Worm (Caenorhabditis elegans): ENCODE data around the gene mihp-2.

The mihp-2 gene

DNA sequence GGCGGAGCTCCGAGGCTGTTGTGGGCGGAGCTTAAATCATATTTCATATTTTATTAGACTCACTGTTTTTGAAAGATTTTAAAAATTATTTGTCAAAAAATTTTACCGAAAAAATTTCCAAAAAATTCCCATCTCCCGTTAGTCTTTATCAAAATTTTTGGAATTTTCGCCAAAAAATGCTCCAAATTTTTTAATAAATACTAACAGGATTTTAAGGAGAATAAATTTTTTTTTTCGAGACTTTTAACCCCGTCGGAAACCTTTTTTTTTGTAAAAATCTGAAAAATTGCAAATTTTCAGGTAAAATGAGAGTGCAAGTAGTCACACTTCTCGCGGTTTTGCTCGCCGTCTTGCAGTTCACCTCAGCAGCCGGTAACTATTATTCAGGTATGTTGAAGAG is at the start of gene mihp-2:
TSS of gene mihp-2 (plus strand) at position 301 of the 400 bp plus-strand sequence.
- no peak for TF ChIP-seq unc-62 (GFP tag; optimal IDR thresholded peaks at IDR 0.05)

DNA sequence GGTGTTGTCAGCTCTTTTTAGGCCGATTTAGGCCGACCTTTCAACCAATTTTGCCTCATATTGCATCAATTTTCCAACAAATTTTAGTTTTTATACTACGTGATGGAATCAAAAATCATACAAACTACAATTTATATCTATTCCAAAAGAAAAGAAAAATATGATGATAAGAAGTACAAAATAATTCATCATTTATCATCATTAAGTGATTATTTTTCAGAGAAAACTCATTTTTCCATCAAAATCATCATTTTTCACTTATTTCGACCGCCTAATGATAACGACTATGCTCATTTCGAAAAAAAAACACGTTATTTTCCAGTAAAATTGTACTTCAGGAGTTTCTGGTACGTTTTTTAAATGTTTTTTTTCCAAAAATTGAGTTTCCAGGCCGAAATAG is 48.8 kb upstream of the mihp-2 start:
- no peak for TF ChIP-seq unc-62 (GFP tag; optimal IDR thresholded peaks at IDR 0.05)

DNA sequence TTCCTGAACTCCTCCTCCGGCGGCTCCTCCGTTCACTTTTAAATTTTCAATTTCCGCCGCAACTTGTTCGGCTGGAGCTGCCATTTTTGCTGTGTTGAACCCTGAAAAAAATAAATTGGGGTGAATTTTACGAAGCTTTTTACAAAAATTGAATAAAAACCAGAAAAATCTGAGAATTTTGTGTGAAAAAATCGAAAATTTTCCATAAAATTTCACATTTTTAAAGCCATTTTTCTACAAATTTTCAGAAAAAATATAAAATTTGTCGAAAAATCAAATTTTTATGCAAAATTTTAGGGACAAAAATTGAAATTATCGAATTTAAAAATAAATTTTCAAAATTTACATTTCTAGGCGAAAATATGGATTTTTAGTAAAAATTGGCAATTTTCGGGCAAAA is 44.5 kb upstream of the mihp-2 start, which contains the start of gene wars-1:
TSS of gene wars-1 (minus strand) at position 101 of the 400 bp plus-strand sequence.
- TF ChIP-seq unc-62 (GFP tag; optimal IDR thresholded peaks at IDR 0.05): no peak

DNA sequence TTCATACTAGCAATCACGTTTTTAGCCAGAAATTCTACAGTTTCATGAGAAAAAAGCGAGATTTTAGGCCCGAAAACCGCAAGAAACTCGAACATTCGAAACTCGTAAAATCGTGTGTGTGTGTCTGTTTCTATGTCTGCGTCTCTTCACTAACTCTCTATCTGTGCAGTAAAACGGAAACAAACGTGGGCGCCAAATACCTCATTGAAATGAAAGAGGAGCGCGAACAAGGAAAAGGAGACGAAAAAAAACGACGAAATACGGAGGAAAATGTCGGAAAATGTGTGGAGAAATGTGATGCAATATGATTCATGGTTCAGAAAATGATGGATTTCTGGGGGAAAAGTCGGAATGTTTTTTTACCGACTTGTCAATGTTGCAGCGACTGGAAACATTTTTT is 35.1 kb upstream of the mihp-2 start:
- TF ChIP-seq unc-62 (GFP tag; optimal IDR thresholded peaks at IDR 0.05): no peak

DNA sequence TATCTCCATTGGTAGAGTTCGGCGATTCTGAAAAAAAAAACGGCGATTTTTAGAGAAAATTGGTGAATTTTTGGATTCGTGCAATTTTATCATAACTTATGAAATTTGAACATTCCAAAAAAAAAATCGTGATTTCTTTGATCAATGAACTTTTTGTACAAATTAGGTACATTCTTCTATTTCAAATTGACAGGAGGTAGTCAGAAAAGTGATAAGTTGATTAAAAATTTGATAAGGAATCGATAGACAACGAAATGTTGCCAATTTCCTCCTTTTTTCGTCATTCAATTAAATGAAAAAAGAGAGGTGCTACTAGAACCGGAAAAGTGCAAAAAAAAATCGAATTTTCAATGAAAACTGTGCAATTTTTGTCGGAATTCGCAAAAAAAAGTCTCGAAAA is 32.6 kb upstream of the mihp-2 start:
- no peak for TF ChIP-seq unc-62 (GFP tag; optimal IDR thresholded peaks at IDR 0.05)

DNA sequence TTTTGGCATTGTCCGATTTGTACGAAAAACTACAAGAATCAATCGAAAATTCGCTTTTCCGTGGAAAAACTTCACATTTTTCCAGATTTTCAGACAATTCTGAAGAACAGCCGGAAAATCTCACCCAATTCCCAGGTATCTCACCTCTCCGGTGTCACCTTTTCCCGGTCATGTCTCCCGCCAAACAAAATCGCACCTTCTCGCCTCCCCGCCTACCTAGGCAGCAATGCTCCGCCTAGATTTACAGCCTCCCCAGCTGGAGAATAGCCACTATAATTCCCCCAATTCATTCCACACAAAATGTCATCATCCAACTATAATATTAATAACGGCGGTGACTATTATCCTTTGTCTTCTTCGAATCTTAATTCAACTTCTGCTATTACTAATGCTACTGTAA is 29.7 kb upstream of the mihp-2 start, which contains the start of gene ceh-51:
TSS of gene ceh-51 (plus strand) at position 301 of the 400 bp plus-strand sequence.
- no peak for TF ChIP-seq unc-62 (GFP tag; optimal IDR thresholded peaks at IDR 0.05)

DNA sequence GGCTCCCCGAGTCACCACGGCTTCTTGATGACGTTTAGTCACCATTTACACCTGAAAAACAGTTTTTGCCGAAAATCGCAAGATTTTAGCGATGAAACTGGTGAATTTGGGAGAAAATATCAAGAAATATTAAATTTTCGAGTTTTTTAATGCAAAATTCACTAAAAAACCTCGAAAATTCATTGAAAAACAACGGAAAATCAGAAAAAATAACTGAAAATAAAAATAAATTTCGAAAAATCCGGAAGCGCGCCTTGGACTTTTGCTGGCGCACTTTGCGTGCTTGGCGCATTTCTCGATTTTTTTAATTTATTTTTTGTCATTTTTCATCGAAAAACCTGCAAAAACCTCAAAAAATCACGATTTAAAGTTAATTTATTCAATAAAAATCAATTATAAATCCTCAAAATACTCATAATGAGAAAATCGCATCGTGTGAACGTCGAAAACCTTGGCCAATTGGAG is 8.6 kb upstream of the mihp-2 start, which contains the start of gene emb-4:
TSS of gene emb-4 (minus strand) at position 51 of the 465 bp plus-strand sequence.
- no peak for TF ChIP-seq unc-62 (GFP tag; optimal IDR thresholded peaks at IDR 0.05)

DNA sequence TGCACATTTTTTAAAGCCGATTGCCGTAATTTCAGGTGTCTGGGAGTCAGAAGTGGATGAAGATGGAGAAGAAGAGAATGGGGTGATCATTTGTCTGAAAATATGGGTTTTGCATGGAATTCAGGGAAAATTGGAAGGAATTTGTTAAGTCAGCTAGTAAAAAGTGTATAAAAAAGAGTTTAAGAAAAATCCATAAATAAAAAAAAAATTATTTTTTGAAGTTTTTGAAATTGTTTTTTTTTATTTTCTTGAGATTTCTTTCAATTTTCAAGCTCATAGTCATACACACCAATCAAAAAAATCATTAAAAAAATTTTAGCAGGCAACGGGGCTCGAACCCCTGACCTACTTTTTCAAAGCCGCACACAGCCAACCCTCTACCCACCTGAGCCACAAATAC is 3.1 kb upstream of the mihp-2 start, which contains the start of gene nhr-243:
TSS of gene nhr-243 (minus strand) at position 101 of the 400 bp plus-strand sequence.
- no peak for TF ChIP-seq unc-62 (GFP tag; optimal IDR thresholded peaks at IDR 0.05)

DNA sequence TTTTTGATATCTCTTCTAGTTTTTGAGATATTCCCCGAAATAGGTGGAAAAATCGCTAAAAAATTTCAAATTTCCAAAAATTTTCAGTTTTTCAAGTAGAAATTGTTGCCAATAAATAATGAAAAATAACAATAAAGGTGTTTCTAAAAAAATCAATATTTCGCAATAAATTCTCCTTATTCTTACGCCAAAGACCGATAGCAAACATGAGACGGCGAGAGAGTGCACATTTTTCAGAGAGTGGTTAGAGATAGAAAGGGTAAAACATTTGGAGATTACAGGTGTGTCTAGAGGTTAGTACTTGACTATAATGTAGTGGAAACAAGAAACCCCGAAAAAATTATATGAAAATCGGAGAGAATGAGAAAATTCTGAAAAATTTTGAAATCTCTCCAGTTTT is 2.0 kb upstream of the mihp-2 start:
- TF ChIP-seq unc-62 (GFP tag; optimal IDR thresholded peaks at IDR 0.05): no peak

DNA sequence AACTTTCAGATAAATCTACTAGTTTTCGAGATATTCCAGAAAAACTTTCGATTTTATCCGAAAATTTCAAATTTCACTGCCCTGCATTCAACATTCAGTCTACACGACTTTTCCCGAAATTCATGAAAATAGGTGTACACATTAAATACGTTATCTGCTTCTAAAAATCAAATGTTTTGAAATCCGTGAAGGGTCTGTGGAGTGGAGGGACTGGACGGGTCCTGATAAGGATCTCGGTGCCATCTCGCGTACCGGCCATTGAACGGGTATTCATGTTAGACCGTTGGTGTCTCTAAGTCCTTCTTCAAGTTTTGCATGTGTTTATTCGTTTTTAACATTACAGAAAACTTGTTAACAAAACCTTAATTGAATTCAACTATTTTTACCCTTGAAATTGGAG is 3.9 kb downstream of the mihp-2 start:
- TF ChIP-seq unc-62 (GFP tag; optimal IDR thresholded peaks at IDR 0.05): no peak

DNA sequence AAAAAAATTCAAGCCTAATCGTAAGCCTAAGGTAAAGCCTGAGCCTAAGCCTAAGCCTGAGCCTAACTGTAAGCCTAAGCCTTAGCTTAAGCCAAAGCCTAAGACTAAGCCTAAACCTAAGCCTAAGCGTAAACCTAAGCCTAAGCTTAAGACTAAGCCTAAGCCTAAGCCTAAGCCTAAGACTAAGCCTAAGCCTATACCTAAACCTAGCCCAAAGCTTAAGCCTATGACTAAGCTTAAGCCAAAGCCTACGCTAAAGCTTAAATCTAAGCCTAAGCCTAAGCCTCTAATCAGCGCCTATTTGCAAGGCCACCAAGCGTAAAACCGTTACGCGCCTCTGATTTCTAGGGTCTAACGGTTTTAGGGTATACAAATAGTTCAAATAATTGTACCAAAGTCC is 6.1 kb downstream of the mihp-2 start:
- TF ChIP-seq unc-62 (GFP tag; optimal IDR thresholded peaks at IDR 0.05): no peak

DNA sequence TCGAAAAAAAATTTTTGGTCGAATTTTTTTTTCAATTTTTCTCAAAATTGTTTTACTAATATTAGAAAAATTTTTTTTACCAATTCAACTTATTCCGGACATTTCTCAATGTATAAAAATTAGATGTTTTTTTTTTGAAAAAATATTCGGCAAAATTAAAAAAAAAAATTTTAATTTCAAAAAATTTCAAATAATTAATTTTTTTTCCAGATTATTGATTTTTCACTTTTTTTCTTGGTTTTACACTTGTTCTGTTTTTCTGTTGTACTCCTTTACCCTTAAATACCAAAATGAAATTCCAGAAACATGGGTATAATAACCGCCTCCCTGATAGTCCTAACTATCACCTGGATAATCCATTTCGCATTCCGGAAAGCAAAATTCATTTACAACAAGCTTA is 8.2 kb downstream of the mihp-2 start, which contains the start of gene cyp-42A1:
TSS of gene cyp-42A1 (plus strand) at position 301 of the 400 bp plus-strand sequence.
- TF ChIP-seq unc-62 (GFP tag; optimal IDR thresholded peaks at IDR 0.05): no peak

DNA sequence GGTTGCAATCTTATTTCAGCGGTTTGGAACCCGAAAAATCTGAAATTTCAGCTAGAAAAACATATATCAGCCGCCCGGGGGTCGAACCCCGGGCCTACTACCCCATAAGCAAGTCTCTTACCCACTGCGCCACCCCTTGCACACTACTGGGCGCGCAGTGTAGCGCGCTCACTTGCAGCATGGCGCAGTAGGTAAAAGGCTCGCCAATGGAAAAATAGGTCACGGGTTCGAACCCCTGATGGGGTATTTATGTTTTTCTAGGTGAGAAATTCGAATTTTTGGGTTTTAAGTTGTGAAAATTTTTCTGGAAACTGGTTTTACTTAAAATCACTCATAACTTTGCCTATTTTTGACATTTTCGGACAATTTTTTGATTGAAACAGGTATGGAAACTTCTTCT is 9.0 kb downstream of the mihp-2 start:
- TF ChIP-seq unc-62 (GFP tag; optimal IDR thresholded peaks at IDR 0.05): no peak

DNA sequence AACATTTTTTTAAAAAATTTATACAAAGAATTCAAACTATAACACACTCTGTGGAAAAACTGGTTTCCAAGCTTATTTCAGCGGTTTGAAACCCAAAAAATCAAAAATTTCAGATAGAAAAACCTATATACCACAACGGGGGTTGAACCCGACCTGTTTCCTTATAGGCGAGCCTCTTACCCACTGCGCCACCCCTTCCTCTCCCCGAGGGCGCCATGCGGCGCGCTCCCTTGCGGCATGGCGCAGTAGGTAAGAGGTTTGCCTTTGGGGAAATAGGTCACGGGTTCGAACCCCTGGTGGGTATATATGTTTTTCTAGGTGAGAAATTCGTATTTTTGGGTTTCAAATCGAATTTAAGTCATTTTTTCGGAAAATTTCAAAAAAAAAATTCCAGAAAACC is 9.5 kb downstream of the mihp-2 start:
- TF ChIP-seq unc-62 (GFP tag; optimal IDR thresholded peaks at IDR 0.05): no peak

DNA sequence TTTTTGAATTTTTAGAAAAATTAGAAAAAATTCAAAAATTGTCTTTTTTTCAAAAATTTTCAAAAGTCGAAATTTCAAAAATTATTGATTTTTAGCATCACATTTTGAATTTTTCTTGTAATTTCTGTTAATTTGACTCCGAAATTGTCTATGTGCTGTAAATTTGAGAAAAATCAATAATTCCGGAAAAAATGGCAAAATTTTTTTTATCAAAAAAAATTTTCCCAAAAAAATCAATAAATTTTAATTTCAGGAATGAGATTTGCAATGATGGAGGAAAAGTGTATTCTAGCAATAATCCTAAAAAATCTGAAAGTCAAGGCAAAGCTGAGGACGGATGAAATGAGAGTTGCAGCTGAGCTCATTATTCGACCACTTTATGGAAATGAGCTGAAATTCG is 13.8 kb downstream of the mihp-2 start:
- TF ChIP-seq unc-62 (GFP tag; optimal IDR thresholded peaks at IDR 0.05): no peak

DNA sequence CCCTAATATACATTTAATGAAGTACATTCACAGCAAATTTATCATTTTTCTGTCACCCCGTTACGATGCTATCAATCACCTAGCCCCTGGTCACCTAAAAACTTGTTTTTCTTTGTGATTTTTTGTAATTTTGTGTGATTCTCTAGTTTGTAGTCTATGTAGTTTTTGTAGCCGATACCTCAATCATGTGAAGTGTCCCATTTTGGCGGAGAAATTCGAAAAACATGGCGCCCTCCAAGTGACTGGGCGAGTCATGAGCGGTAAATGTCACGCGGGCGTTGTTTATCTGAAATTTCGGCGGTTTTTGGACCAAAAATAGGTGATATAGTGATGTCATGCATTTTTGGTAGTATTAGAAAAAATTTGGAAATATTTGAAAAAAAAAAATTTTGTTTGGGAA is 27.2 kb downstream of the mihp-2 start:
- TF ChIP-seq unc-62 (GFP tag; optimal IDR thresholded peaks at IDR 0.05): no peak

DNA sequence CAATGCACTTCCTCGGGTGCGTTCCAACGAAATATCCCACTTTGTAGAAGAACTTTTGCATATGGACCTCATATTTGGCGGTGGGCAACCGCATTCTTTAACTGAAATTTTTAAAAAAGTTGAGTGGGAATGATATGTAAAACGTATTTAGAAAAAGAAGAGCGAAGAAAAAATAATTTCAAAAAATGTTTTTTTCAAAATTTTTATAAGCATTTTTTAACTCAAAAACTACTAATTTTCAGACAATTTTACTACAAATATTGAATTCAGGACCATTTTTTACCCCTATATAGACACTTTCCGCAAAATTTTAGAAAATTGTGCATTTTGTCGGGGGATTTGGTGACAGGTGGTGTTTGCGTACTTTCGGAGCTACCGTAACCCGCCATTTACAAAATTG is 27.7 kb downstream of the mihp-2 start, which contains the start of gene ptr-22:
TSS of gene ptr-22 (minus strand) at position 101 of the 400 bp plus-strand sequence.
- TF ChIP-seq unc-62 (GFP tag; optimal IDR thresholded peaks at IDR 0.05): no peak

DNA sequence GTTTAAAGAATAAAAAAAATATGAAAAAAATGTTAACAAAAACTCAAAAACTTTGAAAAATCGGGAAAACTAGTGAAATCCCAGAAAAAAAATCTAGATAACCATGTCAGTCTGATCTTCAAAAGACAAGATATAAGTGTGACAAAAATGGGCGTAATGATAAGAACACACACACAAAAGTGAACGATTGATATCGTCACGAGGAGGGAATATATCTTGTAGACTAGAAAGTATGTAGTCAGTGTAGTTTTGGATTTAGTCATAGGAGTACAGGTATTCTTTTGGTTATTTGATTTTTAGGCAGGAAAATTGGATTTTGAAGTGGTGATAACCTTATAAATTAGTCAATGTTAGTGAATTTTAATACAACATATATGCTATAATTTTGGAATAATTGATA is 31.0 kb downstream of the mihp-2 start:
- TF ChIP-seq unc-62 (GFP tag; optimal IDR thresholded peaks at IDR 0.05): no peak

All from whole organism, dauer.